Worm (Caenorhabditis elegans) whole organism, L1 larva: Measurements from ENCODE around the gene lron-4.

Source experiments
- aha-1 ChIP-seq: fragments of 150-350 bp; optimal IDR thresholded peaks from 2 replicates; lab custom pipeline; 2014; ENCODE audit warnings: missing biosample characterization, missing genetic modification characterization
- nhr-12 ChIP-seq: sonication (generic microtip); optimal IDR thresholded peaks from 2 replicates; lab custom pipeline; 2017; ENCODE audit warnings: missing biosample characterization, missing genetic modification characterization
- pqm-1 ChIP-seq: sonication (generic microtip); optimal IDR thresholded peaks from 3 replicates; lab custom pipeline; 2017; ENCODE audit warnings: missing biosample characterization, missing genetic modification characterization
- snpc-4 ChIP-seq: fragments of 150-350 bp; optimal IDR thresholded peaks from 2 replicates; lab custom pipeline; 2014; ENCODE audit warnings: missing biosample characterization, missing genetic modification characterization
- unc-62 ChIP-seq: fragments of 150-350 bp; optimal IDR thresholded peaks from 2 replicates; lab custom pipeline; 2014; ENCODE audit warnings: missing biosample characterization, missing genetic modification reagents, missing genetic modification characterization

DNA sequence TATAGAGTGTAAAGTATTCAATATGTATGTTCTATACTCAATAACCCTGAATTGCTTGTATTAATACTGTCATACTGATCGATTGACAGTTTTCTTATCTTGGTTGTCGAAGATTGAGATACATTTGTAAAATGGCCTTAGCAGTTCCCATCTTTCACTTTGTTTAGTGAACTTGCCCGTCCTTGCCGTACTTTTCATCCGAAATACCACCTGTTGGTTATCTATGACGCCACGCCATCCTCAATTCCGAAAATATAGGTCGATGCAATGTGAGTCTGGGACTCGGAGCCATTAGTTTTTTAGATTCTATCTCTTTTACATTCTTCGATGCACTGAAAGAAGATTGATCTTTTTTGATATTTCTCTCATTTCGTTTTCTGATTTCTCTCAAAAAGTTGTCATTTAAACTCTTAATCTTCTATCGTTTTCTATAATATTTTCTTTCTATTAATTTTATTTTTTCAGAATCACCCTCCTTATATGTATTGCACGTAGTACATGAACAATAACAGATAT lies 17.6 kb upstream of the lron-4 start, which contains the start of gene ulp-4:
- no peak for TF ChIP-seq snpc-4 (tag; lab: Kevin White, UChicago)
- no peak for TF ChIP-seq pqm-1
- no peak for TF ChIP-seq nhr-12 (tag; lab: Kevin White, UChicago)
- TF ChIP-seq aha-1 (tag; lab: Kevin White, UChicago) = no peak
- TF ChIP-seq unc-62 (GFP tag; lab: Kevin White, UChicago) = no peak
